Worm (Caenorhabditis elegans) whole organism, early embryonic: ENCODE data around the gene F53A2.1.

Source experiments
- F13C5.2 ChIP-seq: sonication (generic microtip); optimal IDR thresholded peaks from 2 replicates; lab custom pipeline; 2017; ENCODE audit warnings: mild to moderate bottlenecking, missing genetic modification characterization, inconsistent platforms, missing compliant biosample characterization
- ama-1 ChIP-seq: fragments of 150-350 bp; optimal IDR thresholded peaks from 2 replicates; lab custom pipeline; 2014
- flt-1 ChIP-seq: fragments of 200-800 bp; sonication (Bioruptor generic); IDR thresholded peaks from 2 replicates; pipeline ENCODE4 v1.3.6; 2022; ENCODE audit warnings: missing genetic modification characterization, missing compliant biosample characterization
- hmg-4 ChIP-seq: fragments of 200-800 bp; sonication (Bioruptor generic); optimal IDR thresholded peaks from 2 replicates; lab custom pipeline; 2018; ENCODE audit warnings: mild to moderate bottlenecking, missing genetic modification characterization, missing compliant biosample characterization
- scrt-1 ChIP-seq: fragments of 200-800 bp; sonication (Bioruptor generic); IDR thresholded peaks from 2 replicates; pipeline ENCODE4 v1.3.6; 2022; ENCODE audit warnings: missing genetic modification characterization, missing compliant biosample characterization
- tbx-37 ChIP-seq: fragments of 200-800 bp; sonication (Bioruptor generic); conservative IDR thresholded peaks from 2 replicates; pipeline ENCODE4 v1.3.6; 2022; ENCODE audit warnings: missing genetic modification reagents, missing genetic modification characterization, missing compliant biosample characterization

DNA sequence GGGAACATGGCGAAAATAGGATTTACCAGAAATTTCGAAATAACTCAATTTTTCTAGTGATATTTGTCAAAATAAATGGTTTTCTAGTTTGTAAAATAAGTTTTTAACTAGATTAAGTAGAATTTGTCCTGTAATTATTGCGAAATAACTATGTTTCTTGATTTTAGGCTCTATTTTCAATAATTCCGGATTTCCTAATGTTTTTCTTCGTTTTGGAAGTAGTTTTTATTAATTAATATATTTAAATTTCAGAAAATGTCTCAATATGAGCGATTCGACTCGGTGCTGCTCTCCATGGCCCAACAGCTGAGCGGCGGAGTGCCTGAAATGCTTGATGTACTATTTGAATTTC, 16.6 kb upstream of the F53A2.1 start, which contains the start of gene nud-1:
- no peak for TF ChIP-seq hmg-4
- no peak for TF ChIP-seq ama-1 (lab: Kevin White, UChicago)
- no peak for TF ChIP-seq scrt-1 (GFP tag; lab: Robert Waterston, UW)
- no peak for TF ChIP-seq F13C5.2 (tag; lab: Kevin White, UChicago)
- TF ChIP-seq tbx-37 (GFP tag; lab: Robert Waterston, UW), result no peak
- no peak for TF ChIP-seq flt-1 (GFP tag; lab: Robert Waterston, UW)
